Fruit fly (Drosophila melanogaster) Kc167 (cell line): ENCODE data around the gene Nmd3.

ENCODE experiments used
- Myc ChIP-seq: fragments of >200 bp; optimal IDR thresholded peaks from 2 replicates; lab custom pipeline; 2017; ENCODE audit warnings: missing external identifiers
- Sin3A ChIP-seq: fragments of >200 bp; optimal IDR thresholded peaks from 2 replicates; lab custom pipeline; 2018; ENCODE audit warnings: missing external identifiers
- h ChIP-seq: fragments of >200 bp; optimal IDR thresholded peaks from 3 replicates; lab custom pipeline; 2018; ENCODE audit warnings: missing external identifiers
- insv ChIP-seq: fragments of >200 bp; optimal IDR thresholded peaks from 3 replicates; lab custom pipeline; 2018; ENCODE audit warnings: missing external identifiers
- psq ChIP-seq: fragments of >200 bp; optimal IDR thresholded peaks from 2 replicates; lab custom pipeline; 2017; ENCODE audit warnings: missing external identifiers

dm6 chrX:2186555-2186954, 2.1 kb upstream of the Nmd3 start, which contains the start of gene CG17777:
- TF ChIP-seq Myc (lab: Kevin White, UChicago), result no peak
- no peak for TF ChIP-seq insv (lab: Kevin White, UChicago)
- TF ChIP-seq psq (lab: Kevin White, UChicago), result no peak
- no peak for TF ChIP-seq h
- no peak for TF ChIP-seq Sin3A (lab: Kevin White, UChicago)
